Worm (Caenorhabditis elegans): ENCODE measurements around the gene math-8.

- TF ChIP-seq ceh-82 (tag; optimal IDR thresholded peaks at IDR 0.05) (no peak), hlh-17 (GFP tag; optimal IDR thresholded peaks at IDR 0.05; ENCODE audit: borderline replicate concordance) (no peak), nhr-28 (tag; optimal IDR thresholded peaks at IDR 0.05) (no peak), ceh-8 (GFP tag; optimal IDR thresholded peaks at IDR 0.05) (no peak), nhr-47 (tag; optimal IDR thresholded peaks at IDR 0.05) (no peak), skn-1 (tag; optimal IDR thresholded peaks at IDR 0.05) (no peak), lin-14 (GFP tag; optimal IDR thresholded peaks at IDR 0.05) (no peak), jun-1 (tag; optimal IDR thresholded peaks at IDR 0.05) (no peak), unc-62 (GFP tag; optimal IDR thresholded peaks at IDR 0.05) (no peak), lin-15B (tag; optimal IDR thresholded peaks at IDR 0.05) (no peak)
Observed at ce11 chrII:1897936-1898335, 9.0 kb upstream of the math-8 start, which contains the start of gene C46F9.6.

Data from whole organism, L1 larva.